Worm (Caenorhabditis elegans) whole organism, L1 larva: Measurements from ENCODE around the gene lpd-9.

Experiments
- C04F5.9 ChIP-seq: sonication (generic microtip); optimal IDR thresholded peaks from 2 replicates; lab custom pipeline; 2016; ENCODE audit warnings: missing genetic modification characterization, missing compliant biosample characterization
- F16B12.6 ChIP-seq: fragments of 150-350 bp; optimal IDR thresholded peaks from 2 replicates; lab custom pipeline; 2014; ENCODE audit warnings: missing biosample characterization, missing genetic modification characterization
- ama-1 ChIP-seq: fragments of 150-350 bp; optimal IDR thresholded peaks from 2 replicates; lab custom pipeline; 2014
- blmp-1 ChIP-seq: fragments of 150-350 bp; optimal IDR thresholded peaks from 2 replicates; lab custom pipeline; 2014; ENCODE audit warnings: missing biosample characterization, missing genetic modification characterization
- ceh-82 ChIP-seq, 3 experiments: fragments of 150-350 bp in 1 of 3; sonication (generic microtip) in 2 of 3; optimal IDR thresholded peaks; 2 replicates each; lab custom pipeline; 2014 to 2017; ENCODE audit warnings: missing biosample characterization in 3 of 3, missing genetic modification characterization in 3 of 3
- ceh-88 ChIP-seq: fragments of 200-800 bp; sonication (Bioruptor generic); IDR thresholded peaks from 2 replicates; pipeline ENCODE4 v1.3.6; 2022; ENCODE audit warnings: missing genetic modification characterization, missing compliant biosample characterization
- dpl-1 ChIP-seq, 3 experiments: fragments of 150-350 bp in 2 of 3; sonication (generic microtip) in 1 of 3; optimal IDR thresholded peaks; 2 replicates each; lab custom pipeline; 2014 to 2017; ENCODE audit warnings: missing biosample characterization in 3 of 3, missing genetic modification characterization in 3 of 3, missing genetic modification reagents in 3 of 3
- dsc-1 ChIP-seq: sonication (generic microtip); optimal IDR thresholded peaks from 2 replicates; lab custom pipeline; 2016; ENCODE audit warnings: mild to moderate bottlenecking, missing genetic modification characterization, missing compliant biosample characterization
- efl-1 ChIP-seq, 4 experiments: fragments of 150-350 bp; optimal IDR thresholded peaks in 3 of 4; peaks in 1 of 4; 1 replicate in 1 of 4; 2 replicates in 3 of 4; lab custom pipeline; 2014; ENCODE audit warnings: missing biosample characterization in 2 of 4, missing genetic modification characterization in 2 of 4, missing genetic modification reagents in 2 of 4
- efl-3 ChIP-seq: fragments of 200-800 bp; sonication (Bioruptor generic); optimal IDR thresholded peaks from 2 replicates; lab custom pipeline; 2018; ENCODE audit warnings: mild to moderate bottlenecking, missing genetic modification characterization, missing compliant biosample characterization
- egl-13 ChIP-seq: sonication (generic microtip); optimal IDR thresholded peaks from 2 replicates; lab custom pipeline; 2016; ENCODE audit warnings: missing genotype, missing genetic modification reagents, missing genetic modification characterization, missing compliant biosample characterization
- elt-2 ChIP-seq: sonication (generic microtip); optimal IDR thresholded peaks from 2 replicates; lab custom pipeline; 2016; ENCODE audit warnings: missing genetic modification characterization, mild to moderate bottlenecking, inconsistent platforms, missing compliant biosample characterization, missing genetic modification reagents
- ets-5 ChIP-seq: fragments of 200-800 bp; sonication (Bioruptor generic); IDR thresholded peaks from 2 replicates; pipeline ENCODE4 v1.3.6; 2022; ENCODE audit warnings: missing genetic modification characterization, missing compliant biosample characterization
- grh-1 ChIP-seq: fragments of 200-800 bp; sonication (Bioruptor generic); IDR thresholded peaks from 2 replicates; pipeline ENCODE4 v1.3.6; 2022; ENCODE audit warnings: missing genetic modification reagents, missing genetic modification characterization, missing compliant biosample characterization
- irx-1 ChIP-seq: sonication (generic microtip); optimal IDR thresholded peaks from 2 replicates; lab custom pipeline; 2016; ENCODE audit warnings: missing genetic modification characterization, missing compliant biosample characterization
- lin-14 ChIP-seq: fragments of 200-800 bp; sonication (Bioruptor generic); optimal IDR thresholded peaks from 2 replicates; lab custom pipeline; 2018; ENCODE audit warnings: mild to moderate bottlenecking, missing genetic modification characterization, moderate library complexity, missing compliant biosample characterization
- lin-35 ChIP-seq, 2 experiments: fragments of 150-350 bp; optimal IDR thresholded peaks; 2 replicates each; lab custom pipeline; 2014; ENCODE audit warnings: missing biosample characterization in 2 of 2, missing genetic modification characterization in 2 of 2, missing genetic modification reagents in 2 of 2
- lin-39 ChIP-seq: fragments of 150-350 bp; optimal IDR thresholded peaks from 2 replicates; lab custom pipeline; 2014; ENCODE audit warnings: missing biosample characterization, missing genetic modification reagents, missing genetic modification characterization
- lir-3 ChIP-seq: sonication (generic microtip); optimal IDR thresholded peaks from 2 replicates; lab custom pipeline; 2016; ENCODE audit warnings: mild to moderate bottlenecking, missing genetic modification characterization, moderate library complexity, missing compliant biosample characterization; ENCODE audit not compliant: poor library complexity
- nhr-19 ChIP-seq: fragments of 200-800 bp; sonication (Bioruptor generic); conservative IDR thresholded peaks from 2 replicates; pipeline ENCODE4 v1.3.6; 2022; ENCODE audit warnings: missing genetic modification characterization, missing compliant biosample characterization
- nhr-47 ChIP-seq: sonication (generic microtip); optimal IDR thresholded peaks from 2 replicates; lab custom pipeline; 2016; ENCODE audit warnings: mild to moderate bottlenecking, missing genetic modification characterization, moderate library complexity, missing compliant biosample characterization
- nhr-71 ChIP-seq: sonication (generic microtip); optimal IDR thresholded peaks from 2 replicates; lab custom pipeline; 2016; ENCODE audit warnings: mild to moderate bottlenecking, missing genetic modification characterization, moderate library complexity, missing compliant biosample characterization
- pag-3 ChIP-seq: sonication (generic microtip); optimal IDR thresholded peaks from 2 replicates; lab custom pipeline; 2017; ENCODE audit warnings: missing genetic modification characterization, mild to moderate bottlenecking, missing compliant biosample characterization, antibody characterized with exemption, borderline replicate concordance; ENCODE audit not compliant: insufficient read depth
- pax-3 ChIP-seq: fragments of 200-800 bp; sonication (Bioruptor generic); optimal IDR thresholded peaks from 2 replicates; lab custom pipeline; 2018; ENCODE audit warnings: mild to moderate bottlenecking, missing genetic modification characterization, moderate library complexity, missing compliant biosample characterization
- skn-1 ChIP-seq: fragments of 150-350 bp; optimal IDR thresholded peaks from 2 replicates; lab custom pipeline; 2014; ENCODE audit warnings: missing biosample characterization, missing genetic modification characterization
- sox-4 ChIP-seq: sonication (generic microtip); optimal IDR thresholded peaks from 2 replicates; lab custom pipeline; 2016; ENCODE audit warnings: missing genetic modification characterization, missing compliant biosample characterization
- sptf-1 ChIP-seq: fragments of 150-350 bp; optimal IDR thresholded peaks from 2 replicates; lab custom pipeline; 2014; ENCODE audit warnings: missing biosample characterization, missing genetic modification characterization
- tbx-2 ChIP-seq: sonication (generic microtip); optimal IDR thresholded peaks from 2 replicates; lab custom pipeline; 2016; ENCODE audit warnings: missing genetic modification characterization, missing compliant biosample characterization
- tlp-1 ChIP-seq: fragments of 150-350 bp; optimal IDR thresholded peaks from 2 replicates; lab custom pipeline; 2014; ENCODE audit warnings: missing biosample characterization, missing genetic modification characterization
- unc-130 ChIP-seq: fragments of 150-350 bp; optimal IDR thresholded peaks from 2 replicates; lab custom pipeline; 2017; ENCODE audit warnings: missing biosample characterization, missing genetic modification characterization, inconsistent platforms
- unc-86 ChIP-seq: sonication (generic microtip); optimal IDR thresholded peaks from 2 replicates; lab custom pipeline; 2016; ENCODE audit warnings: missing genetic modification characterization, missing compliant biosample characterization
- vab-15 ChIP-seq: sonication (generic microtip); optimal IDR thresholded peaks from 2 replicates; lab custom pipeline; 2017; ENCODE audit warnings: missing genotype, mild to moderate bottlenecking, missing genetic modification characterization, missing compliant biosample characterization
- zip-4 ChIP-seq: fragments of 200-800 bp; sonication (Bioruptor generic); optimal IDR thresholded peaks from 2 replicates; lab custom pipeline; 2018; ENCODE audit warnings: mild to moderate bottlenecking, missing genetic modification characterization, moderate library complexity, missing compliant biosample characterization
- ztf-11 ChIP-seq, 2 experiments: sonication (generic microtip); optimal IDR thresholded peaks; 2 replicates each; lab custom pipeline; 2016 to 2017; ENCODE audit warnings: missing genetic modification characterization in 2 of 2, missing biosample characterization in 1 of 2, missing compliant biosample characterization in 1 of 2
- ztf-4 ChIP-seq: fragments of 150-350 bp; optimal IDR thresholded peaks from 2 replicates; lab custom pipeline; 2014; ENCODE audit warnings: missing biosample characterization, missing genetic modification characterization

Gene lpd-9

DNA sequence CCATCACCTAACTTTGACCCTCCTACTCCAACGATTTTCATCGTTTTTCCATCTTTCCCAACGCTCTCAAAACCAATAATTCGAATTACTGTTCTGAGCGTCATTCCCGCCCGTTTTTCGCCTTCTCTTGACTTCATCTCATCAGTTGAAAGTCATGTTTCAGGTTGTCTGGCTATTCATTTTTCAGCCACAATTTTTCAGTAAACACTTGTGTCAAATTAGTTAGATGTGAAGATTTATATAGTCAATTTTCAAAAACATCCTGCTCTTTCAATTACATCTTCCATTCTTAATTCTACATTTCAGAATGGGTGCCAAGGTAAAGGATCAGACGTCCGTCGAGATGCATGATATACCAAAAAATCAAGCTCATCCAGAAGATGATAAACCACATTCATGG is 6.5 kb upstream of the lpd-9 start, which contains the start of gene del-6:
Gene del-6 (plus strand): TSS at position 301 of the 400 bp plus-strand sequence.
- TF ChIP-seq ets-5 (GFP tag; lab: Robert Waterston, UW), result no peak
- TF ChIP-seq ztf-4 (tag; lab: Kevin White, UChicago), result no peak
- TF ChIP-seq F16B12.6 (tag; lab: Kevin White, UChicago), result no peak
- no peak for TF ChIP-seq unc-130 (tag; lab: Kevin White, UChicago)
- TF ChIP-seq lin-39, result no peak
- TF ChIP-seq irx-1 (tag; lab: Kevin White, UChicago), result no peak

DNA sequence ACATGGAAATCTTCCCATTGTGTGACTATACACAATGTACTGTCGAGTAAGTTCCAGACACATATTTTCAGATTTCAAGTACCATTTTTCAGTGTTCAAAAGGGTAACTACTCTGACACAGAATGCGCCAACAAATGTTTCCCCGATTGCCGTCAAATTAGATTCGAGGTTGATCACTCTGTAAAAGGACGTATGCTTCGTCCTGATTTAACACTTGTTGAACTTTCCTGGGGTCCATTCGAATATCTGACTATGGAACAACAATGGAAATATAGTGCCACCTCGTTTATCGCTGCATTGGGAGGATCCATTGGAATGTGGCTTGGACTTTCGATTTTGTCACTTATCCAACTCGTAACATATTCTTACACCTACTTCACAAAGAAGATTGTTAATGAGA is 4.9 kb upstream of the lpd-9 start:
- TF ChIP-seq blmp-1 (peak; percentile 5), dsc-1 (tag; lab: Kevin White, UChicago) (no peak)
- TF ChIP-seq, all 84 proteins: peak for 1

DNA sequence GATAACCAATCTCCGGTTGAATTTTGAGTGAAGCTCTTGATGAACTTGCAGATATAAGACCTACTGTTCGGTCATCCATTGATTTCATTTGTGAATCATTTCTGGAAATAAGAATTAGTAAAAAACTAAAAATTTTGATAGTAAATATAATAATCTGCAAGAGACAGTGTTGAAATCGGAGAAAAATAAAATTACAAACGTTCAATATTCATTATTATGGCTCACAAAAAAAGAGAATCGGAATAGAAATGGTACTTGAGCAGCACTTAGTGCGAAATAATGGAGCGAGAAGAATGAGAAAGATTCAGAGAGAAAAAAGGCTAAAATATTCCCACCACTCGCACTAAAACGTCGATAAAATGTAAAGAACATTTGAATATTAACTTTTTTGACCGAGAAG is 2.8 kb upstream of the lpd-9 start, which contains the start of gene vps-54:
Gene vps-54 (minus strand): TSS at position 101 of the 400 bp plus-strand sequence.
- no peak for TF ChIP-seq ceh-82 (tag; optimal IDR thresholded peaks at IDR 0.05; lab: Kevin White, UChicago)
- TF ChIP-seq lir-3 (tag; lab: Kevin White, UChicago), result no peak
- no peak for TF ChIP-seq nhr-71 (tag; lab: Kevin White, UChicago)
- TF ChIP-seq dpl-1 (GFP tag; optimal IDR thresholded peaks at IDR 0.05; lab: Kevin White, UChicago), result no peak
- TF ChIP-seq tbx-2 (tag; lab: Kevin White, UChicago), result no peak
- TF ChIP-seq egl-13 (tag; lab: Kevin White, UChicago), result no peak
- no peak for TF ChIP-seq pax-3 (tag; lab: Kevin White, UChicago)
- TF ChIP-seq efl-3 (GFP tag; lab: Kevin White, UChicago), result no peak
- no peak for TF ChIP-seq sox-4 (tag; lab: Kevin White, UChicago)
- TF ChIP-seq zip-4 (GFP tag; lab: Kevin White, UChicago), result no peak
- no peak for TF ChIP-seq unc-86 (tag; lab: Kevin White, UChicago)
- TF ChIP-seq ama-1 (lab: Kevin White, UChicago), result no peak
- TF ChIP-seq efl-1 (optimal IDR thresholded peaks at IDR 0.05; lab: Kevin White, UChicago), result no peak
- no peak for TF ChIP-seq efl-1 (GFP tag; optimal IDR thresholded peaks at IDR 0.05 in 1 of 2; lab: Kevin White, UChicago)
- no peak for TF ChIP-seq ztf-11 (tag; optimal IDR thresholded peaks at IDR 0.05; lab: Kevin White, UChicago)
- TF ChIP-seq skn-1, result no peak
- TF ChIP-seq nhr-19 (GFP tag; lab: Robert Waterston, UW), result no peak
- no peak for TF ChIP-seq ceh-88 (GFP tag; lab: Robert Waterston, UW)
- TF ChIP-seq lin-14, result no peak

DNA sequence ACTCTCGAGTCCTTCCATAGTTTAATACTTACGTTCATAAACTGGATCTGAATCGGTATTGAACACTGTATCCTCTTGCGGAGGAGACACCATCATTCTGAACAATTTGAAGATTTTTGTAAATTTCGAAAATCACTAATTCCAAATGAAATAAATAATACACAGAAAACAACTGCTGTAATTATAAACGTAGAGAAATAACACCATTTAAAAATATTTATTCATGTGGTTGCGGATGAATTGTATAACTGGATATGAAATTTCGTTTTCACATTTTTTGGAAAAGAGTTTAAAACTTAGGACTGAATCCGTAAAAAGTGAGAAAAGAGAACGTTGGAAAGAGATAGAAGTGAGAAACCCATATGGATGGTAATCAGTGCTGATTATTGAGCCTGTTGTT is 879 bp upstream of the lpd-9 start, which contains the start of gene mics-1:
Gene mics-1 (minus strand): TSS at position 101 of the 400 bp plus-strand sequence.
- TF ChIP-seq pag-3 (tag; lab: Kevin White, UChicago) (no peak), efl-1 (optimal IDR thresholded peaks at IDR 0.05; lab: Kevin White, UChicago) (no peak), efl-1 (GFP tag; optimal IDR thresholded peaks at IDR 0.05 in 1 of 2; lab: Kevin White, UChicago) (peak in 1 of 2 experiments; percentile 34)

DNA sequence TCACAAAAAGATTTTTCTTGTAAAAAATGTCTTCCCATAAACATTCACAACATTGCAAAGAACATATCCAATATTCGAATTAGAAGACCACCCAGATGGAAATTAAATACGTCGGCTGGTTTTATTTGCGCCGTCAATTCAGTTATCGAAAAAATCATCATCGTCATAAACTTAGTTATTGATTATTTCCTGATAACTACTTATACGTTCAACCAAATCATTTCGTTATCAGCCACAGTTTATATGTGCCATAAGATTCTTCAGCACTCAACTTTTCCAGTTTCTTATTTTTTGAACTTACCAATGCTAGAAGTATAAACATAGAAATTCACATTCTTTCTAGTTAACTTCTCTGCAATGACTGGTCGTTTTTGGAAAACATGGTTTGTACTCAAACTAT is 1.5 kb downstream of the lpd-9 start:
- TF ChIP-seq vab-15, result no peak
- TF ChIP-seq sptf-1 (tag; lab: Kevin White, UChicago), result no peak
- TF ChIP-seq nhr-47 (tag; lab: Kevin White, UChicago), result no peak
- TF ChIP-seq elt-2 (tag; lab: Kevin White, UChicago), result peak; percentile 40
- peak; percentile 56 for TF ChIP-seq tlp-1
- no peak for TF ChIP-seq ceh-88 (GFP tag; lab: Robert Waterston, UW)
- TF ChIP-seq lin-35 (GFP tag; optimal IDR thresholded peaks at IDR 0.05; lab: Kevin White, UChicago), result peak in 1 of 2 experiments; percentile 9
- no peak for TF ChIP-seq grh-1 (GFP tag; lab: Robert Waterston, UW)
- TF ChIP-seq C04F5.9, result no peak
- TF ChIP-seq, all 84 proteins: peak for 3
